Worm (Caenorhabditis elegans): ENCODE measurements around the gene T10G3.2.

DNA sequence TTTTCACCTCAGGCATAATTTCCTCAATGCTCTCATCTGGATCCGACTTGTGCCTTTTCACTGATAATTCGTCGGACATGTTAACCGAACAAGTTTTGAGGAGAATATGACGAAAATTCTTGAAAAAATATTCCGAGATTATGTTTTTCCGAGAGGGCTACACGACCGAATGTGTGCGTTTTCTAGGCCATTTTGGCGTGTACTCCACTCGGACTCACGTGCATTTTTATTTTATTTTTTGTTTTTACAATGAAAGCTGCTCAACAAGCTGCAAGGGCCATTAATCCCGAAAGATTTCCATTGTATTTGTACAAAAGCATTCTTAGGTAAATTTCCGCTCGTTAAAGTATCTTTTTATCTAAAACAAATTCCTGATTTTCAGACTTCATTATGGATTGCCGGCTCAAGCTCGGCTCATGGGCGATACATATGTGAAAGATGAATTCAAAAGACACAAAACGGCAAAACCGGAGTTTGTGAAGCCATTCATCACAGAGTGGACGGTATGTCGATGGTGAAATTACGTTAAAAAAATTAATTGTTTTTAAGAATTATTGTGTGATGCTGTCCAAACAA is 11.4 kb downstream of the T10G3.2 start, which contains the start of the genes F25H9.6 and F25H9.7:
- TF ChIP-seq pha-4 (tag; optimal IDR thresholded peaks at IDR 0.05) (no peak), ama-1 (optimal IDR thresholded peaks at IDR 0.05) (no peak), hlh-30 (tag; optimal IDR thresholded peaks at IDR 0.05; ENCODE audit: insufficient read depth) (peak; percentile 68), ceh-34 (tag; optimal IDR thresholded peaks at IDR 0.05) (peak; percentile 62), lin-11 (tag; optimal IDR thresholded peaks at IDR 0.05) (peak; percentile 22), rnt-1 (tag; optimal IDR thresholded peaks at IDR 0.05) (peak; percentile 88), unc-86 (tag; optimal IDR thresholded peaks at IDR 0.05) (peak; percentile 54), fkh-10 (GFP tag; optimal IDR thresholded peaks at IDR 0.05) (no peak), ceh-48 (tag; optimal IDR thresholded peaks at IDR 0.05) (no peak), ahr-1 (tag; optimal IDR thresholded peaks at IDR 0.05) (peak; percentile 53), fax-1 (tag; optimal IDR thresholded peaks at IDR 0.05) (peak; percentile 79), ceh-22 (tag; optimal IDR thresholded peaks at IDR 0.05) (no peak)

Measured in whole organism, late embryonic.